Worm (Caenorhabditis elegans) whole organism, L2 larva: ENCODE results near the gene sem-5.

ENCODE experiments used
- C34F6.9 ChIP-seq: fragments of 150-350 bp; optimal IDR thresholded peaks from 2 replicates; lab custom pipeline; 2014; ENCODE audit warnings: missing biosample characterization, missing genetic modification characterization
- R02D3.7 ChIP-seq: fragments of 150-350 bp; optimal IDR thresholded peaks from 2 replicates; lab custom pipeline; 2014; ENCODE audit warnings: missing biosample characterization, missing genetic modification characterization
- Y55F3AM.14 ChIP-seq: fragments of 200-800 bp; sonication (Bioruptor generic); optimal IDR thresholded peaks from 2 replicates; lab custom pipeline; 2018; ENCODE audit warnings: mild to moderate bottlenecking, missing genetic modification characterization, missing compliant biosample characterization
- aly-2 ChIP-seq: fragments of 150-350 bp; optimal IDR thresholded peaks from 2 replicates; lab custom pipeline; 2014; ENCODE audit warnings: missing biosample characterization, missing genetic modification characterization
- blmp-1 ChIP-seq: sonication (generic microtip); optimal IDR thresholded peaks from 2 replicates; lab custom pipeline; 2017; ENCODE audit warnings: missing genetic modification characterization, mild to moderate bottlenecking, missing compliant biosample characterization, antibody characterized with exemption, moderate library complexity; ENCODE audit not compliant: insufficient read depth
- ceh-16 ChIP-seq: fragments of 150-350 bp; optimal IDR thresholded peaks from 2 replicates; lab custom pipeline; 2014; ENCODE audit warnings: missing biosample characterization, missing genetic modification characterization
- ceh-82 ChIP-seq: fragments of 150-350 bp; optimal IDR thresholded peaks from 2 replicates; lab custom pipeline; 2014; ENCODE audit warnings: missing biosample characterization, missing genetic modification characterization
- crh-2 ChIP-seq: sonication (generic microtip); optimal IDR thresholded peaks from 2 replicates; lab custom pipeline; 2017; ENCODE audit warnings: missing biosample characterization, missing genetic modification characterization
- dmd-4 ChIP-seq: sonication (generic microtip); optimal IDR thresholded peaks from 2 replicates; lab custom pipeline; 2017; ENCODE audit warnings: missing biosample characterization, missing genetic modification characterization
- egl-27 ChIP-seq: sonication (generic microtip); optimal IDR thresholded peaks from 3 replicates; lab custom pipeline; 2017; ENCODE audit warnings: missing biosample characterization, missing genetic modification reagents, missing genetic modification characterization
- elt-3 ChIP-seq: sonication (generic microtip); optimal IDR thresholded peaks from 2 replicates; lab custom pipeline; 2017; ENCODE audit warnings: missing biosample characterization, missing genetic modification characterization
- fos-1 ChIP-seq: fragments of 150-350 bp; optimal IDR thresholded peaks from 2 replicates; lab custom pipeline; 2014; ENCODE audit warnings: missing biosample characterization, missing genetic modification characterization
- gmeb-1 ChIP-seq: fragments of 150-350 bp; optimal IDR thresholded peaks from 2 replicates; lab custom pipeline; 2014; ENCODE audit warnings: missing biosample characterization, missing genetic modification characterization
- lin-11 ChIP-seq: fragments of 150-350 bp; sonication (generic microtip); optimal IDR thresholded peaks from 2 replicates; lab custom pipeline; 2014; ENCODE audit warnings: missing biosample characterization, missing genetic modification characterization, inconsistent platforms, mixed read lengths
- lsy-2 ChIP-seq, 2 experiments: fragments of 150-350 bp in 1 of 2; sonication (generic microtip) in 1 of 2; optimal IDR thresholded peaks; 2 replicates each; lab custom pipeline; 2014 to 2017; ENCODE audit warnings: missing biosample characterization in 2 of 2, missing genetic modification characterization in 2 of 2
- mab-5 ChIP-seq: fragments of 150-350 bp; optimal IDR thresholded peaks from 2 replicates; lab custom pipeline; 2014; ENCODE audit warnings: missing biosample characterization, missing genetic modification characterization
- mbf-1 ChIP-seq: sonication (generic microtip); optimal IDR thresholded peaks from 2 replicates; lab custom pipeline; 2017; ENCODE audit warnings: missing biosample characterization, missing genetic modification characterization
- mdl-1 ChIP-seq, 2 experiments: fragments of 150-350 bp in 1 of 2; sonication (generic microtip) in 1 of 2; optimal IDR thresholded peaks; 2 replicates each; lab custom pipeline; 2017; ENCODE audit warnings: missing biosample characterization in 2 of 2, missing genetic modification characterization in 2 of 2
- nhr-11 ChIP-seq: fragments of 150-350 bp; optimal IDR thresholded peaks from 2 replicates; lab custom pipeline; 2014; ENCODE audit warnings: missing biosample characterization, missing genetic modification characterization
- nhr-12 ChIP-seq: fragments of 150-350 bp; optimal IDR thresholded peaks from 2 replicates; lab custom pipeline; 2014; ENCODE audit warnings: missing biosample characterization, missing genetic modification characterization
- nhr-129 ChIP-seq: fragments of 150-350 bp; optimal IDR thresholded peaks from 2 replicates; lab custom pipeline; 2014; ENCODE audit warnings: missing biosample characterization, missing genetic modification characterization
- nhr-21 ChIP-seq: fragments of 150-350 bp; optimal IDR thresholded peaks from 2 replicates; lab custom pipeline; 2014; ENCODE audit warnings: missing biosample characterization, missing genetic modification characterization
- nhr-237 ChIP-seq: fragments of 150-350 bp; optimal IDR thresholded peaks from 2 replicates; lab custom pipeline; 2014; ENCODE audit warnings: missing biosample characterization, missing genetic modification characterization
- nhr-25 ChIP-seq: fragments of 150-350 bp; sonication (generic microtip); optimal IDR thresholded peaks from 3 replicates; lab custom pipeline; 2014; ENCODE audit warnings: missing biosample characterization, missing genetic modification characterization
- nhr-6 ChIP-seq: fragments of 150-350 bp; optimal IDR thresholded peaks from 2 replicates; lab custom pipeline; 2014; ENCODE audit warnings: missing biosample characterization, missing genetic modification characterization
- nhr-77 ChIP-seq: fragments of 150-350 bp; optimal IDR thresholded peaks from 2 replicates; lab custom pipeline; 2014; ENCODE audit warnings: missing biosample characterization, missing genetic modification characterization
- peb-1 ChIP-seq: fragments of 150-350 bp; optimal IDR thresholded peaks from 2 replicates; lab custom pipeline; 2014; ENCODE audit warnings: missing biosample characterization, missing genetic modification characterization
- sem-4 ChIP-seq: fragments of 150-350 bp; optimal IDR thresholded peaks from 2 replicates; lab custom pipeline; 2014; ENCODE audit warnings: missing biosample characterization, missing genetic modification reagents, missing genetic modification characterization
- skn-1 ChIP-seq: sonication (generic microtip); optimal IDR thresholded peaks from 2 replicates; lab custom pipeline; 2017; ENCODE audit warnings: missing biosample characterization, missing genetic modification characterization
- sma-3 ChIP-seq: sonication (generic microtip); optimal IDR thresholded peaks from 2 replicates; lab custom pipeline; 2016; ENCODE audit warnings: missing genetic modification reagents, missing genetic modification characterization, missing compliant biosample characterization
- sma-9 ChIP-seq, 2 experiments: fragments of 150-350 bp in 1 of 2; sonication (generic microtip) in 1 of 2; optimal IDR thresholded peaks; 2 replicates each; lab custom pipeline; 2014 to 2016; ENCODE audit warnings: missing genetic modification characterization in 2 of 2, mild to moderate bottlenecking in 1 of 2, missing biosample characterization in 1 of 2, missing compliant biosample characterization in 1 of 2, missing genetic modification reagents in 1 of 2, moderate library complexity in 1 of 2
- snpc-4 ChIP-seq: fragments of 150-350 bp; optimal IDR thresholded peaks from 2 replicates; lab custom pipeline; 2014; ENCODE audit warnings: missing biosample characterization, missing genetic modification characterization
- unc-39 ChIP-seq: fragments of 150-350 bp; optimal IDR thresholded peaks from 2 replicates; lab custom pipeline; 2014; ENCODE audit warnings: missing biosample characterization, missing genetic modification characterization
- unc-55 ChIP-seq: fragments of 150-350 bp; sonication (generic microtip); optimal IDR thresholded peaks from 3 replicates; lab custom pipeline; 2014; ENCODE audit warnings: missing biosample characterization, missing genetic modification reagents, missing genetic modification characterization
- unc-62 ChIP-seq: fragments of 150-350 bp; optimal IDR thresholded peaks from 2 replicates; lab custom pipeline; 2014; ENCODE audit warnings: missing biosample characterization, missing genetic modification reagents, missing genetic modification characterization
- zag-1 ChIP-seq: fragments of 150-350 bp; optimal IDR thresholded peaks from 2 replicates; lab custom pipeline; 2014; ENCODE audit warnings: missing biosample characterization, missing genetic modification characterization
- ztf-1 ChIP-seq: fragments of 200-800 bp; sonication (Bioruptor generic); conservative IDR thresholded peaks from 2 replicates; pipeline ENCODE4 v1.3.6; 2022; ENCODE audit warnings: missing genetic modification characterization, missing compliant biosample characterization
- ztf-4 ChIP-seq: fragments of 150-350 bp; optimal IDR thresholded peaks from 2 replicates; lab custom pipeline; 2014; ENCODE audit warnings: missing biosample characterization, missing genetic modification characterization

Gene sem-5

ce11 chrX:7989155-7989554, 27.6 kb upstream of the sem-5 start:
- no peak for TF ChIP-seq aly-2
- no peak for TF ChIP-seq C34F6.9
- TF ChIP-seq ztf-4 (tag; lab: Kevin White, UChicago): no peak
- no peak for TF ChIP-seq R02D3.7 (tag; lab: Kevin White, UChicago)

- no peak for TF ChIP-seq mdl-1 (tag; optimal IDR thresholded peaks at IDR 0.05; lab: Kevin White, UChicago)
- no peak for TF ChIP-seq dmd-4 (tag; lab: Kevin White, UChicago)
- TF ChIP-seq unc-62 (GFP tag; lab: Kevin White, UChicago): no peak
- no peak for TF ChIP-seq R02D3.7 (tag; lab: Kevin White, UChicago)
- no peak for TF ChIP-seq C34F6.9
- TF ChIP-seq sma-3: no peak
- TF ChIP-seq ceh-82 (tag; lab: Kevin White, UChicago): no peak
- no peak for TF ChIP-seq unc-55 (GFP tag; lab: Kevin White, UChicago)
- TF ChIP-seq nhr-237 (tag; lab: Kevin White, UChicago): no peak
- TF ChIP-seq lsy-2 (tag; optimal IDR thresholded peaks at IDR 0.05; lab: Kevin White, UChicago): no peak
- no peak for TF ChIP-seq nhr-11 (tag; lab: Kevin White, UChicago)
- no peak for TF ChIP-seq gmeb-1 (tag; lab: Kevin White, UChicago)
- no peak for TF ChIP-seq ceh-16 (tag; lab: Kevin White, UChicago)
- no peak for TF ChIP-seq blmp-1 (tag; lab: Kevin White, UChicago)
- TF ChIP-seq snpc-4 (tag; lab: Kevin White, UChicago): no peak
- no peak for TF ChIP-seq sem-4 (tag; lab: Kevin White, UChicago)
These were observed 26.9 kb upstream of the sem-5 start for ce11 chrX:7988457-7988856.

- TF ChIP-seq gmeb-1 (tag; lab: Kevin White, UChicago) (peak; percentile 68), fos-1 (tag; lab: Kevin White, UChicago) (peak; percentile 29), peb-1 (tag; lab: Kevin White, UChicago) (no peak), lsy-2 (tag; optimal IDR thresholded peaks at IDR 0.05; lab: Kevin White, UChicago) (peak in 1 of 2 experiments; percentile 54), nhr-237 (tag; lab: Kevin White, UChicago) (no peak), mab-5 (no peak), sma-9 (GFP tag; optimal IDR thresholded peaks at IDR 0.05; lab: Kevin White, UChicago) (peak; percentile 96), sma-9 (tag; optimal IDR thresholded peaks at IDR 0.05; lab: Kevin White, UChicago) (no peak), crh-2 (tag; lab: Kevin White, UChicago) (peak; percentile 68), nhr-25 (tag; lab: Kevin White, UChicago) (peak; percentile 73), nhr-21 (peak; percentile 88), snpc-4 (tag; lab: Kevin White, UChicago) (no peak), mbf-1 (tag; lab: Kevin White, UChicago) (no peak), mdl-1 (tag; optimal IDR thresholded peaks at IDR 0.05; lab: Kevin White, UChicago) (peak; percentile 42 to 54), unc-39 (tag; lab: Kevin White, UChicago) (no peak), nhr-77 (no peak), nhr-129 (tag; lab: Kevin White, UChicago) (peak; percentile 60), zag-1 (tag; lab: Kevin White, UChicago) (no peak), blmp-1 (tag; lab: Kevin White, UChicago) (peak; percentile 44), nhr-6 (tag; lab: Kevin White, UChicago) (peak; percentile 22), sma-3 (peak; percentile 93), unc-62 (GFP tag; lab: Kevin White, UChicago) (no peak), egl-27 (tag; lab: Kevin White, UChicago) (peak; percentile 63), skn-1 (tag; lab: Kevin White, UChicago) (no peak)
- TF ChIP-seq, all 48 proteins: peak for 13
These were observed 25.4 kb upstream of the sem-5 start for ce11 chrX:7986892-7987291.

ce11 chrX:7985495-7986029, 24.0 kb upstream of the sem-5 start, which contains the start of gene F45E1.4:
Gene F45E1.4, plus strand, starts transcription at chrX:7985979.
- TF ChIP-seq elt-3 (tag; lab: Kevin White, UChicago) (no peak), sma-3 (peak; percentile 36), Y55F3AM.14 (no peak), crh-2 (tag; lab: Kevin White, UChicago) (peak; percentile 11), nhr-12 (tag; lab: Kevin White, UChicago) (no peak), nhr-237 (tag; lab: Kevin White, UChicago) (no peak), sem-4 (tag; lab: Kevin White, UChicago) (no peak), skn-1 (tag; lab: Kevin White, UChicago) (no peak), sma-9 (GFP tag; optimal IDR thresholded peaks at IDR 0.05; lab: Kevin White, UChicago) (peak; percentile 58), sma-9 (tag; optimal IDR thresholded peaks at IDR 0.05; lab: Kevin White, UChicago) (no peak), mdl-1 (tag; optimal IDR thresholded peaks at IDR 0.05; lab: Kevin White, UChicago) (no peak), nhr-129 (tag; lab: Kevin White, UChicago) (no peak), nhr-25 (tag; lab: Kevin White, UChicago) (peak; percentile 22), zag-1 (tag; lab: Kevin White, UChicago) (no peak), ztf-1 (no peak), lin-11 (no peak)
